Fruit fly (Drosophila melanogaster) whole organism, embryonic: Measurements from ENCODE around the gene CG11858.
A peak's percentile ranks its signal among the peaks of the same experiment; 100 is the strongest.

Experiments used
- Atf3 ChIP-seq: fragments of 200-800 bp; sonication (Bioruptor generic); optimal IDR thresholded peaks from 3 replicates; lab custom pipeline; 2016; ENCODE audit warnings: missing biosample characterization, missing genetic modification characterization
- CG11504 ChIP-seq: fragments of 200-800 bp; sonication (Bioruptor generic); optimal IDR thresholded peaks from 3 replicates; lab custom pipeline; 2019; ENCODE audit warnings: missing biosample characterization, mild to moderate bottlenecking, missing genetic modification characterization, moderate library complexity
- CG1233 ChIP-seq: fragments of 200-800 bp; sonication (Bioruptor generic); optimal IDR thresholded peaks from 4 replicates; lab custom pipeline; 2018; ENCODE audit warnings: missing biosample characterization, mild to moderate bottlenecking, missing genetic modification characterization
- CG14050 ChIP-seq: fragments of 200-800 bp; sonication (Bioruptor generic); IDR thresholded peaks from 3 replicates; pipeline ENCODE4 v1.3.6; 2022; ENCODE audit warnings: missing biosample characterization, missing genetic modification characterization
- CG14667 ChIP-seq: fragments of 200-800 bp; sonication (Bioruptor generic); IDR thresholded peaks from 2 replicates; pipeline ENCODE4 v1.3.6; 2022; ENCODE audit warnings: missing biosample characterization, missing genetic modification characterization
- CG15269 ChIP-seq: fragments of 200-800 bp; sonication (Bioruptor generic); optimal IDR thresholded peaks from 2 replicates; lab custom pipeline; 2018; ENCODE audit warnings: missing biosample characterization, mild to moderate bottlenecking, missing genetic modification characterization, moderate library complexity
- CG17361 ChIP-seq: fragments of 200-800 bp; sonication (Bioruptor generic); IDR thresholded peaks from 3 replicates; pipeline ENCODE4 v1.3.6; 2022; ENCODE audit warnings: missing biosample characterization, missing genetic modification characterization
- CG18011 ChIP-seq: fragments of 200-800 bp; sonication (Bioruptor generic); optimal IDR thresholded peaks from 2 replicates; lab custom pipeline; 2017; ENCODE audit warnings: missing biosample characterization, missing genetic modification characterization, mild to moderate bottlenecking, moderate library complexity, missing genotype
- CG18476 ChIP-seq: fragments of 200-800 bp; sonication (Bioruptor generic); optimal IDR thresholded peaks from 2 replicates; lab custom pipeline; 2016; ENCODE audit warnings: missing biosample characterization, mild to moderate bottlenecking, missing genetic modification characterization
- CG18619 ChIP-seq: fragments of 200-800 bp; sonication (Bioruptor generic); optimal IDR thresholded peaks from 3 replicates; lab custom pipeline; 2017; ENCODE audit warnings: missing biosample characterization, mild to moderate bottlenecking, missing genetic modification characterization
- CG2116 ChIP-seq: fragments of 200-800 bp; sonication (Bioruptor generic); optimal IDR thresholded peaks from 3 replicates; lab custom pipeline; 2018; ENCODE audit warnings: missing biosample characterization, mild to moderate bottlenecking, missing genetic modification characterization
- CG2129 ChIP-seq: fragments of 200-800 bp; sonication (Bioruptor generic); IDR thresholded peaks from 2 replicates; pipeline ENCODE4 v1.3.6; 2022; ENCODE audit warnings: missing biosample characterization, missing genetic modification characterization; ENCODE audit not compliant: partially characterized antibody
- CG32532 ChIP-seq: fragments of 200-800 bp; sonication (Bioruptor generic); IDR thresholded peaks from 2 replicates; pipeline ENCODE4 v1.3.6; 2022; ENCODE audit warnings: missing biosample characterization, missing genetic modification characterization
- CG3847 ChIP-seq: fragments of 200-800 bp; sonication (Bioruptor generic); IDR thresholded peaks from 2 replicates; pipeline ENCODE4 v1.3.6; 2022; ENCODE audit warnings: missing biosample characterization, missing genetic modification characterization
- CG6813 ChIP-seq: fragments of 200-800 bp; sonication (Bioruptor generic); optimal IDR thresholded peaks from 2 replicates; lab custom pipeline; 2017; ENCODE audit warnings: missing biosample characterization, missing genetic modification characterization, mild to moderate bottlenecking, moderate library complexity, missing genetic modification reagents
- CG7786 ChIP-seq: fragments of 200-800 bp; sonication (Bioruptor generic); optimal IDR thresholded peaks from 2 replicates; lab custom pipeline; 2016; ENCODE audit warnings: missing biosample characterization, missing genetic modification characterization
- CG7963 ChIP-seq: fragments of 200-800 bp; sonication (Bioruptor generic); IDR thresholded peaks from 3 replicates; pipeline ENCODE4 v1.3.6; 2022; ENCODE audit warnings: missing biosample characterization, missing genetic modification characterization; ENCODE audit not compliant: partially characterized antibody
- CG9609 ChIP-seq: fragments of 200-800 bp; sonication (Bioruptor generic); optimal IDR thresholded peaks from 3 replicates; lab custom pipeline; 2016; ENCODE audit warnings: missing biosample characterization, missing genetic modification characterization
- CTCF ChIP-seq: fragments of 200-800 bp; sonication (Bioruptor generic); optimal IDR thresholded peaks from 2 replicates; lab custom pipeline; 2017; ENCODE audit warnings: missing biosample characterization, mild to moderate bottlenecking, missing genetic modification characterization, moderate library complexity
- Dbx ChIP-seq: fragments of 200-800 bp; sonication (Bioruptor generic); IDR thresholded peaks from 3 replicates; pipeline ENCODE4 v1.3.6; 2022; ENCODE audit warnings: missing biosample characterization, missing genetic modification characterization
- Dip2 ChIP-seq: fragments of 200-800 bp; sonication (Bioruptor generic); IDR thresholded peaks from 2 replicates; pipeline ENCODE4 v1.3.6; 2022; ENCODE audit warnings: missing biosample characterization, missing genetic modification characterization
- Dp ChIP-seq: fragments of 200-800 bp; sonication (Bioruptor generic); optimal IDR thresholded peaks from 2 replicates; lab custom pipeline; 2018; ENCODE audit warnings: missing biosample characterization, mild to moderate bottlenecking, missing genetic modification characterization, moderate library complexity
- H2.0 ChIP-seq: fragments of 200-800 bp; sonication (Bioruptor generic); IDR thresholded peaks from 2 replicates; pipeline ENCODE4 v1.3.6; 2022; ENCODE audit warnings: missing biosample characterization, missing genetic modification characterization
- HmgZ ChIP-seq: fragments of 200-800 bp; sonication (Bioruptor generic); optimal IDR thresholded peaks from 2 replicates; lab custom pipeline; 2018; ENCODE audit warnings: missing biosample characterization, mild to moderate bottlenecking, missing genetic modification characterization
- Hr78 ChIP-seq, 2 experiments: fragments of 200-800 bp in 1 of 2; fragments of >200 bp in 1 of 2; sonication (Bioruptor generic) in 1 of 2; optimal IDR thresholded peaks; 2 replicates each; lab custom pipeline; 2017 to 2019; ENCODE audit warnings: missing biosample characterization in 2 of 2, missing genetic modification characterization in 2 of 2, mild to moderate bottlenecking in 1 of 2, moderate library complexity in 1 of 2
- Hsf ChIP-seq: fragments of 200-800 bp; sonication (Bioruptor generic); optimal IDR thresholded peaks from 3 replicates; lab custom pipeline; 2016; ENCODE audit warnings: missing biosample characterization, missing genetic modification characterization
- Lpt ChIP-seq: fragments of >200 bp; optimal IDR thresholded peaks from 2 replicates; lab custom pipeline; 2018; ENCODE audit warnings: missing biosample characterization, missing genetic modification characterization
- MTF-1 ChIP-seq: fragments of 200-800 bp; sonication (Bioruptor generic); optimal IDR thresholded peaks from 2 replicates; lab custom pipeline; 2018; ENCODE audit warnings: missing biosample characterization, mild to moderate bottlenecking, missing genetic modification characterization, borderline replicate concordance
- Meics ChIP-seq: fragments of 200-800 bp; sonication (Bioruptor generic); optimal IDR thresholded peaks from 2 replicates; lab custom pipeline; 2017; ENCODE audit warnings: missing biosample characterization, mild to moderate bottlenecking, missing genetic modification characterization
- NC2α ChIP-seq: fragments of 200-800 bp; sonication (Bioruptor generic); optimal IDR thresholded peaks from 2 replicates; lab custom pipeline; 2016; ENCODE audit warnings: missing biosample characterization, missing genetic modification characterization
- Nf-YB ChIP-seq: fragments of 200-800 bp; sonication (Bioruptor generic); optimal IDR thresholded peaks from 3 replicates; lab custom pipeline; 2019; ENCODE audit warnings: missing biosample characterization, mild to moderate bottlenecking, missing genetic modification characterization, moderate library complexity
- Ptx1 ChIP-seq: fragments of 200-800 bp; sonication (Bioruptor generic); IDR thresholded peaks from 2 replicates; pipeline ENCODE4 v1.3.6; 2022; ENCODE audit warnings: missing biosample characterization, missing genetic modification characterization
- az2 ChIP-seq: fragments of 200-800 bp; sonication (Bioruptor generic); optimal IDR thresholded peaks from 3 replicates; lab custom pipeline; 2016; ENCODE audit warnings: missing biosample characterization, missing genetic modification characterization
- cg ChIP-seq: fragments of 200-800 bp; sonication (Bioruptor generic); optimal IDR thresholded peaks from 3 replicates; lab custom pipeline; 2019; ENCODE audit warnings: missing biosample characterization, mild to moderate bottlenecking, missing genetic modification characterization, moderate library complexity
- en ChIP-seq: fragments of 200-800 bp; sonication (Bioruptor generic); optimal IDR thresholded peaks from 2 replicates; lab custom pipeline; 2016; ENCODE audit warnings: missing biosample characterization, missing genetic modification characterization
- fd102C ChIP-seq: fragments of 200-800 bp; sonication (Bioruptor generic); optimal IDR thresholded peaks from 2 replicates; lab custom pipeline; 2018; ENCODE audit warnings: missing biosample characterization, mild to moderate bottlenecking, missing genetic modification characterization, moderate library complexity
- fd3F ChIP-seq: fragments of 200-800 bp; sonication (Bioruptor generic); optimal IDR thresholded peaks from 2 replicates; lab custom pipeline; 2018; ENCODE audit warnings: missing biosample characterization, mild to moderate bottlenecking, missing genetic modification characterization, moderate library complexity
- gsb-n ChIP-seq: fragments of 200-800 bp; sonication (Bioruptor generic); optimal IDR thresholded peaks from 3 replicates; lab custom pipeline; 2018; ENCODE audit warnings: missing biosample characterization, mild to moderate bottlenecking, missing genetic modification characterization
- hb ChIP-seq: fragments of 200-800 bp; sonication (Bioruptor generic); IDR thresholded peaks from 3 replicates; pipeline ENCODE4 v1.3.6; 2022; ENCODE audit warnings: missing biosample characterization, missing genetic modification characterization; ENCODE audit not compliant: partially characterized antibody
- hbn ChIP-seq: fragments of 200-800 bp; sonication (Bioruptor generic); IDR thresholded peaks from 2 replicates; pipeline ENCODE4 v1.3.6; 2022; ENCODE audit warnings: missing biosample characterization, missing genetic modification characterization; ENCODE audit not compliant: partially characterized antibody
- lab ChIP-seq: fragments of 200-800 bp; sonication (Bioruptor generic); optimal IDR thresholded peaks from 3 replicates; lab custom pipeline; 2017; ENCODE audit warnings: missing biosample characterization, missing genetic modification characterization, mild to moderate bottlenecking, moderate library complexity, missing genetic modification reagents
- p53 ChIP-seq: fragments of 200-800 bp; sonication (Bioruptor generic); optimal IDR thresholded peaks from 2 replicates; lab custom pipeline; 2016; ENCODE audit warnings: missing biosample characterization, missing genetic modification characterization
- phol ChIP-seq: fragments of 200-800 bp; sonication (Bioruptor generic); optimal IDR thresholded peaks from 3 replicates; lab custom pipeline; 2018; ENCODE audit warnings: missing biosample characterization, mild to moderate bottlenecking, missing genetic modification characterization, moderate library complexity
- repo ChIP-seq: fragments of 200-800 bp; sonication (Bioruptor generic); optimal IDR thresholded peaks from 2 replicates; lab custom pipeline; 2016; ENCODE audit warnings: missing biosample characterization, missing genetic modification characterization
- row ChIP-seq: fragments of 200-800 bp; sonication (Bioruptor generic); IDR thresholded peaks from 3 replicates; pipeline ENCODE4 v1.3.6; 2022; ENCODE audit warnings: missing biosample characterization, missing genetic modification characterization
- stc ChIP-seq: fragments of 200-800 bp; sonication (Bioruptor generic); IDR thresholded peaks from 2 replicates; pipeline ENCODE4 v1.3.6; 2022; ENCODE audit warnings: missing biosample characterization, missing genetic modification characterization
- tio ChIP-seq: fragments of 200-800 bp; sonication (Bioruptor generic); optimal IDR thresholded peaks from 2 replicates; lab custom pipeline; 2017; ENCODE audit warnings: missing biosample characterization, missing genetic modification characterization, inconsistent platforms
- wdn ChIP-seq: fragments of 200-800 bp; sonication (Bioruptor generic); IDR thresholded peaks from 2 replicates; pipeline ENCODE4 v1.3.6; 2022; ENCODE audit warnings: missing biosample characterization, missing genetic modification characterization
- zen2 ChIP-seq: fragments of 200-800 bp; sonication (Bioruptor generic); IDR thresholded peaks from 3 replicates; pipeline ENCODE4 v1.3.6; 2022; ENCODE audit warnings: missing biosample characterization, missing genetic modification characterization; ENCODE audit not compliant: partially characterized antibody

Gene CG11858

dm6 chr3R:25312583-25312982 lies 50.0 kb downstream of the CG11858 start (continued):
- no peak for TF ChIP-seq CG2116 (GFP tag; lab: Kevin White, UChicago)
- TF ChIP-seq Nf-YB = no peak
- no peak for TF ChIP-seq CG17361 (GFP tag; lab: Robert Waterston, UW)
- TF ChIP-seq gsb-n = no peak
- no peak for TF ChIP-seq CG2129 (GFP tag; lab: Robert Waterston, UW)
- TF ChIP-seq CG9609 (GFP tag; lab: Kevin White, UChicago) = no peak
- TF ChIP-seq CG18011 (GFP tag; lab: Kevin White, UChicago) = no peak
- TF ChIP-seq hb (GFP tag; lab: Robert Waterston, UW) = no peak
- no peak for TF ChIP-seq CG18476 (GFP tag; lab: Kevin White, UChicago)
- TF ChIP-seq H2.0 (GFP tag; lab: Robert Waterston, UW) = no peak
- TF ChIP-seq CG6813 (GFP tag; lab: Kevin White, UChicago) = no peak
- no peak for TF ChIP-seq CG18619 (GFP tag; lab: Kevin White, UChicago)
- peak; percentile 84 for TF ChIP-seq Dip2 (GFP tag; lab: Robert Waterston, UW)
- no peak for TF ChIP-seq CG3847 (GFP tag; lab: Robert Waterston, UW)
- no peak for TF ChIP-seq Dbx (GFP tag; lab: Robert Waterston, UW)
- peak; percentile 27 for TF ChIP-seq Meics (GFP tag; lab: Kevin White, UChicago)
- no peak for TF ChIP-seq HmgZ
- TF ChIP-seq en (GFP tag; lab: Kevin White, UChicago) = no peak
- TF ChIP-seq CG11504 (tag; lab: Kevin White, UChicago) = no peak
- TF ChIP-seq Hr78 (GFP tag; optimal IDR thresholded peaks at IDR 0.05; lab: Kevin White, UChicago) = no peak
- TF ChIP-seq zen2 (GFP tag; lab: Robert Waterston, UW) = no peak
- TF ChIP-seq CTCF = peak; percentile 89
- no peak for TF ChIP-seq az2
- TF ChIP-seq p53 = no peak
- no peak for TF ChIP-seq Hsf (GFP tag; lab: Kevin White, UChicago)
- TF ChIP-seq fd102C (GFP tag; lab: Kevin White, UChicago) = no peak
- TF ChIP-seq NC2α (GFP tag; lab: Kevin White, UChicago) = no peak
- TF ChIP-seq cg (GFP tag; lab: Kevin White, UChicago) = no peak
- TF ChIP-seq CG7786 (GFP tag; lab: Kevin White, UChicago) = no peak
- TF ChIP-seq tio (GFP tag; lab: Kevin White, UChicago) = no peak
- TF ChIP-seq Ptx1 (GFP tag; lab: Robert Waterston, UW) = no peak
- peak; percentile 26 for TF ChIP-seq lab (GFP tag; lab: Kevin White, UChicago)
- no peak for TF ChIP-seq row (GFP tag; lab: Robert Waterston, UW)
- TF ChIP-seq stc (GFP tag; lab: Robert Waterston, UW) = no peak
- TF ChIP-seq CG15269 = no peak
- TF ChIP-seq repo (GFP tag; lab: Kevin White, UChicago) = no peak
- TF ChIP-seq CG1233 (GFP tag; lab: Kevin White, UChicago) = peak; percentile 11
- TF ChIP-seq Dp (GFP tag; lab: Kevin White, UChicago) = peak; percentile 45
- no peak for TF ChIP-seq CG14050 (GFP tag; lab: Robert Waterston, UW)
- no peak for TF ChIP-seq phol
- TF ChIP-seq CG32532 = no peak
- no peak for TF ChIP-seq fd3F
- TF ChIP-seq MTF-1 (GFP tag; lab: Kevin White, UChicago) = no peak
- TF ChIP-seq Atf3 = no peak
- no peak for TF ChIP-seq Lpt (GFP tag; lab: Kevin White, UChicago)
- no peak for TF ChIP-seq CG7963 (GFP tag; lab: Robert Waterston, UW)
- no peak for TF ChIP-seq wdn (GFP tag; lab: Robert Waterston, UW)
- no peak for TF ChIP-seq hbn
- no peak for TF ChIP-seq CG14667 (GFP tag; lab: Robert Waterston, UW)
- TF ChIP-seq, all 482 proteins: peak for 18
